Fruit fly (Drosophila melanogaster) whole organism, pupa: ENCODE measurements around the gene fru.

Experiments
- CG10348 ChIP-seq: fragments of 200-800 bp; sonication (Bioruptor generic); IDR thresholded peaks from 2 replicates; pipeline ENCODE4 v1.3.6; 2022; ENCODE audit warnings: missing biosample characterization, missing genetic modification characterization
- CG12605 ChIP-seq: fragments of 200-800 bp; sonication (Bioruptor generic); IDR thresholded peaks from 2 replicates; pipeline ENCODE4 v1.3.6; 2022; ENCODE audit warnings: missing biosample characterization, missing genetic modification characterization
- CG13204 ChIP-seq: fragments of 200-800 bp; sonication (Bioruptor generic); optimal IDR thresholded peaks from 2 replicates; lab custom pipeline; 2018; ENCODE audit warnings: missing biosample characterization, mild to moderate bottlenecking, missing genetic modification characterization, moderate library complexity
- CG14655 ChIP-seq: fragments of 200-800 bp; sonication (Bioruptor generic); optimal IDR thresholded peaks from 3 replicates; lab custom pipeline; 2017; ENCODE audit warnings: mild to moderate bottlenecking, missing biosample characterization, missing genetic modification reagents, missing genetic modification characterization
- CG15710 ChIP-seq: fragments of 200-800 bp; sonication (Bioruptor generic); optimal IDR thresholded peaks from 2 replicates; lab custom pipeline; 2018; ENCODE audit warnings: missing biosample characterization, mild to moderate bottlenecking, missing genetic modification characterization, moderate library complexity
- CG17806 ChIP-seq: fragments of 200-800 bp; sonication (Bioruptor generic); optimal IDR thresholded peaks from 2 replicates; lab custom pipeline; 2018; ENCODE audit warnings: missing biosample characterization, mild to moderate bottlenecking, missing genetic modification characterization, moderate library complexity
- CG32121 ChIP-seq: fragments of 200-800 bp; sonication (Bioruptor generic); IDR thresholded peaks from 2 replicates; pipeline ENCODE4 v1.3.6; 2022; ENCODE audit warnings: missing biosample characterization, missing genetic modification characterization
- CG34367 ChIP-seq: fragments of 200-800 bp; sonication (Bioruptor generic); optimal IDR thresholded peaks from 2 replicates; lab custom pipeline; 2018; ENCODE audit warnings: missing biosample characterization, mild to moderate bottlenecking, missing genetic modification characterization
- CG4496 ChIP-seq: fragments of 200-800 bp; sonication (Bioruptor generic); IDR thresholded peaks from 3 replicates; pipeline ENCODE4 v1.3.6; 2022; ENCODE audit warnings: missing biosample characterization, missing genetic modification characterization
- CG8159 ChIP-seq: fragments of 200-800 bp; sonication (Bioruptor generic); optimal IDR thresholded peaks from 3 replicates; lab custom pipeline; 2018; ENCODE audit warnings: missing biosample characterization, mild to moderate bottlenecking, missing genetic modification characterization, moderate library complexity
- CG8301 ChIP-seq: fragments of 200-800 bp; sonication (Bioruptor generic); optimal IDR thresholded peaks from 2 replicates; lab custom pipeline; 2018; ENCODE audit warnings: missing biosample characterization, mild to moderate bottlenecking, missing genetic modification characterization
- CG9948 ChIP-seq: fragments of 200-800 bp; sonication (Bioruptor generic); optimal IDR thresholded peaks from 2 replicates; lab custom pipeline; 2018; ENCODE audit warnings: missing biosample characterization, mild to moderate bottlenecking, missing genetic modification characterization, moderate library complexity
- D1 ChIP-seq: fragments of 200-800 bp; sonication (Bioruptor generic); optimal IDR thresholded peaks from 2 replicates; lab custom pipeline; 2018; ENCODE audit warnings: missing biosample characterization, mild to moderate bottlenecking, missing genetic modification characterization, moderate library complexity
- EcR ChIP-seq: fragments of 200-800 bp; sonication (Bioruptor generic); optimal IDR thresholded peaks from 3 replicates; lab custom pipeline; 2019; ENCODE audit warnings: missing biosample characterization, missing genetic modification characterization, mild to moderate bottlenecking, moderate library complexity, missing genetic modification reagents
- Ets98B ChIP-seq: fragments of 200-800 bp; sonication (Bioruptor generic); IDR thresholded peaks from 2 replicates; pipeline ENCODE4 v1.3.6; 2022; ENCODE audit warnings: missing biosample characterization, missing genetic modification characterization
- Pif1A ChIP-seq: fragments of 200-800 bp; sonication (Bioruptor generic); optimal IDR thresholded peaks from 3 replicates; lab custom pipeline; 2016; ENCODE audit warnings: missing biosample characterization, missing genetic modification characterization
- Pif1B ChIP-seq: fragments of 200-800 bp; sonication (Bioruptor generic); optimal IDR thresholded peaks from 3 replicates; lab custom pipeline; 2016; ENCODE audit warnings: missing biosample characterization, missing genetic modification characterization
- Snoo ChIP-seq: fragments of 200-800 bp; sonication (Bioruptor generic); optimal IDR thresholded peaks from 3 replicates; lab custom pipeline; 2017; ENCODE audit warnings: missing biosample characterization, mild to moderate bottlenecking, missing genetic modification characterization, inconsistent platforms
- fd96Ca ChIP-seq: fragments of 200-800 bp; sonication (Bioruptor generic); IDR thresholded peaks from 3 replicates; pipeline ENCODE4 v1.3.6; 2022; ENCODE audit warnings: missing biosample characterization, missing genetic modification characterization
- gl ChIP-seq: fragments of 200-800 bp; sonication (Bioruptor generic); optimal IDR thresholded peaks from 2 replicates; lab custom pipeline; 2018; ENCODE audit warnings: missing biosample characterization, mild to moderate bottlenecking, missing genetic modification characterization
- rn ChIP-seq: fragments of 200-800 bp; sonication (Bioruptor generic); IDR thresholded peaks from 2 replicates; pipeline ENCODE4 v1.3.6; 2022; ENCODE audit warnings: missing biosample characterization, missing genetic modification characterization

fru gene

dm6 chr3R:18395694-18396093 lies 149.7 kb downstream of the fru start:
- TF ChIP-seq CG8159 (tag; lab: Kevin White, UChicago) (no peak), CG13204 (no peak), Ets98B (no peak), gl (no peak), CG34367 (tag; lab: Kevin White, UChicago) (no peak), CG17806 (tag; lab: Kevin White, UChicago) (no peak), EcR (no peak), Pif1A (GFP tag; lab: Kevin White, UChicago) (no peak), CG8301 (tag; lab: Kevin White, UChicago) (no peak), CG12605 (GFP tag; lab: Robert Waterston, UW) (no peak), CG10348 (GFP tag; lab: Robert Waterston, UW) (no peak), rn (GFP tag; lab: Robert Waterston, UW) (no peak), CG4496 (GFP tag; lab: Robert Waterston, UW) (no peak), CG15710 (tag; lab: Kevin White, UChicago) (no peak), D1 (tag; lab: Kevin White, UChicago) (no peak)

DNA sequence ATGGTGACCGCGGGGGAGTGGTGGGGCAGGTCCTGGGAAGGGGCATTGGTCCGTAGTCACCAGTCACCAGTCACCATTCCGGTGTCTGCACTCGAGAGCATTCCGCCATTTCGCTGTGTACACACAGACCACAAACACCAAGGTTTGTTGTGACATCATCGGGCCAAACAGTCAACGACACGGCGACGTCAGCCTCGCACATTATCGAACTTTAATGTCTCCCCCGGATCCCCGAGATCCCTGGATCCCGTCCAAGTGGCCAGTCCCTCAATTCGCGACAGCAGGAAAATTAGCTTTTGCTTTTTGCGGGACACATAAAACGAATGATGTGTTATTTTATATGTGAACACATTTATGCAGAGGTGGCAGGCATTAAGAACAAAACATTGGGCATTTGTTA lies 150.5 kb downstream of the fru start:
- TF ChIP-seq CG13204 (no peak), EcR (peak; percentile 86), CG4496 (GFP tag; lab: Robert Waterston, UW) (0 out of 3 replicates have a peak, but pooled peaks have one; percentile 32), CG32121 (GFP tag; lab: Robert Waterston, UW) (no peak)

DNA sequence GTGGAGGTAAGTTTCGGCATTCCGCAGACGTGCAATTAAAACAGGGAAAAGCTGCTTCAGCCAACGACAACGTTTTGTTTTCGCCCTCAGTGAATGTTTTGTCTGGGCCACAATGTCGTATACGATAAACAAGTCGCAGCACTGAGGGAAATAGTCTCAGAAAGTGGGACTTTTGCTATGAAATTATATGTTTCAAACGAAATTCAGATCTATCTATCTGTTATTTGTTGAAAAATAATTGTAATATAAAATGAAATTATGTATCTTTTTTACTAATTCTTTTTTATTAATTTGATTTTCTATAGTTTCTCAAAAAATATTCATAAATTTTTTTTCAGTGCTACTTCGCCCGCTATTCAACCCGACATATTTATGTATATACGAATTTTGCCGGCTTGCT lies 151.9 kb downstream of the fru start:
- TF ChIP-seq CG4496 (GFP tag; lab: Robert Waterston, UW) (no peak), Pif1A (GFP tag; lab: Kevin White, UChicago) (peak; percentile 63), gl (peak; percentile 44), CG8159 (tag; lab: Kevin White, UChicago) (peak; percentile 52), rn (GFP tag; lab: Robert Waterston, UW) (peak; percentile 44; the same call in 1 of the 2 replicates), Snoo (no peak), CG8301 (tag; lab: Kevin White, UChicago) (no peak), CG12605 (GFP tag; lab: Robert Waterston, UW) (peak; percentile 54), CG32121 (GFP tag; lab: Robert Waterston, UW) (peak; percentile 69; the same call in 1 of the 2 replicates), CG9948 (no peak), CG34367 (tag; lab: Kevin White, UChicago) (peak; percentile 40), EcR (peak; percentile 1), CG13204 (peak; percentile 36), CG17806 (tag; lab: Kevin White, UChicago) (peak; percentile 36), Ets98B (peak; percentile 75), Pif1B (GFP tag; lab: Kevin White, UChicago) (peak; percentile 35), D1 (tag; lab: Kevin White, UChicago) (no peak), CG15710 (tag; lab: Kevin White, UChicago) (peak; percentile 71)

dm6 chr3R:18389790-18390189 lies 155.6 kb downstream of the fru start, which contains the start of gene Vha100-4:
Gene Vha100-4, minus strand, starts transcription at chr3R:18389805.
- TF ChIP-seq CG12605 (GFP tag; lab: Robert Waterston, UW) (no peak), CG15710 (tag; lab: Kevin White, UChicago) (no peak), CG4496 (GFP tag; lab: Robert Waterston, UW) (no peak), Pif1B (GFP tag; lab: Kevin White, UChicago) (no peak), CG17806 (tag; lab: Kevin White, UChicago) (no peak), Snoo (no peak), CG13204 (no peak), EcR (no peak), Ets98B (no peak), CG34367 (tag; lab: Kevin White, UChicago) (no peak), gl (no peak), CG32121 (GFP tag; lab: Robert Waterston, UW) (no peak), rn (GFP tag; lab: Robert Waterston, UW) (no peak), CG8159 (tag; lab: Kevin White, UChicago) (no peak), Pif1A (GFP tag; lab: Kevin White, UChicago) (no peak), CG14655 (GFP tag; lab: Kevin White, UChicago) (no peak), CG10348 (GFP tag; lab: Robert Waterston, UW) (no peak)
- TF ChIP-seq, all 21 proteins: peak for 0

- no peak for TF ChIP-seq CG8159 (tag; lab: Kevin White, UChicago)
- no peak for TF ChIP-seq rn (GFP tag; lab: Robert Waterston, UW)
- no peak for TF ChIP-seq CG10348 (GFP tag; lab: Robert Waterston, UW)
- TF ChIP-seq EcR = no peak
- no peak for TF ChIP-seq gl
- TF ChIP-seq Pif1B (GFP tag; lab: Kevin White, UChicago) = no peak
- no peak for TF ChIP-seq fd96Ca (GFP tag; lab: Robert Waterston, UW)
- TF ChIP-seq CG9948 = no peak
- TF ChIP-seq Ets98B = no peak
- TF ChIP-seq CG14655 (GFP tag; lab: Kevin White, UChicago) = no peak
- TF ChIP-seq CG4496 (GFP tag; lab: Robert Waterston, UW) = no peak
- no peak for TF ChIP-seq CG32121 (GFP tag; lab: Robert Waterston, UW)
- TF ChIP-seq CG8301 (tag; lab: Kevin White, UChicago) = no peak
Observed at dm6 chr3R:18385593-18385992, 159.8 kb downstream of the fru start, which contains the start of gene cona. Gene cona, plus strand, starts transcription at chr3R:18385828.

- TF ChIP-seq CG8159 (tag; lab: Kevin White, UChicago) (no peak), gl (no peak), CG13204 (no peak), CG10348 (GFP tag; lab: Robert Waterston, UW) (no peak), Ets98B (no peak), Pif1B (GFP tag; lab: Kevin White, UChicago) (no peak), fd96Ca (GFP tag; lab: Robert Waterston, UW) (no peak)
Observed at dm6 chr3R:18384972-18385371, 160.4 kb downstream of the fru start, which contains the start of gene CG14309. Gene CG14309, minus strand, starts transcription at chr3R:18385072.
